Worm (Caenorhabditis elegans) whole organism, L2 larva: Measurements from ENCODE around the gene abhd-5.1.
A peak's percentile ranks its signal among the peaks of the same experiment; 100 is the strongest.

Experiments
- C34F6.9 ChIP-seq: fragments of 150-350 bp; optimal IDR thresholded peaks from 2 replicates; lab custom pipeline; 2014; ENCODE audit warnings: missing biosample characterization, missing genetic modification characterization
- F13H6.1 ChIP-seq: sonication (generic microtip); optimal IDR thresholded peaks from 2 replicates; lab custom pipeline; 2016; ENCODE audit warnings: missing genetic modification characterization, missing compliant biosample characterization
- R02D3.7 ChIP-seq: fragments of 150-350 bp; optimal IDR thresholded peaks from 2 replicates; lab custom pipeline; 2014; ENCODE audit warnings: missing biosample characterization, missing genetic modification characterization
- Y55F3AM.14 ChIP-seq: fragments of 200-800 bp; sonication (Bioruptor generic); optimal IDR thresholded peaks from 2 replicates; lab custom pipeline; 2018; ENCODE audit warnings: mild to moderate bottlenecking, missing genetic modification characterization, missing compliant biosample characterization
- ZK546.5 ChIP-seq: sonication (generic microtip); optimal IDR thresholded peaks from 2 replicates; lab custom pipeline; 2017; ENCODE audit warnings: missing biosample characterization, missing genetic modification characterization
- alr-1 ChIP-seq: fragments of 150-350 bp; optimal IDR thresholded peaks from 2 replicates; lab custom pipeline; 2014; ENCODE audit warnings: missing biosample characterization, missing genetic modification characterization
- aly-2 ChIP-seq: fragments of 150-350 bp; optimal IDR thresholded peaks from 2 replicates; lab custom pipeline; 2014; ENCODE audit warnings: missing biosample characterization, missing genetic modification characterization
- ama-1 ChIP-seq: fragments of 150-350 bp; optimal IDR thresholded peaks from 2 replicates; lab custom pipeline; 2018; ENCODE audit warnings: inconsistent platforms
- blmp-1 ChIP-seq: sonication (generic microtip); optimal IDR thresholded peaks from 2 replicates; lab custom pipeline; 2017; ENCODE audit warnings: missing genetic modification characterization, mild to moderate bottlenecking, missing compliant biosample characterization, antibody characterized with exemption, moderate library complexity; ENCODE audit not compliant: insufficient read depth
- ceh-16 ChIP-seq: fragments of 150-350 bp; optimal IDR thresholded peaks from 2 replicates; lab custom pipeline; 2014; ENCODE audit warnings: missing biosample characterization, missing genetic modification characterization
- ceh-82 ChIP-seq: fragments of 150-350 bp; optimal IDR thresholded peaks from 2 replicates; lab custom pipeline; 2014; ENCODE audit warnings: missing biosample characterization, missing genetic modification characterization
- crh-2 ChIP-seq: sonication (generic microtip); optimal IDR thresholded peaks from 2 replicates; lab custom pipeline; 2017; ENCODE audit warnings: missing biosample characterization, missing genetic modification characterization
- dmd-4 ChIP-seq: sonication (generic microtip); optimal IDR thresholded peaks from 2 replicates; lab custom pipeline; 2017; ENCODE audit warnings: missing biosample characterization, missing genetic modification characterization
- egl-27 ChIP-seq: sonication (generic microtip); optimal IDR thresholded peaks from 3 replicates; lab custom pipeline; 2017; ENCODE audit warnings: missing biosample characterization, missing genetic modification reagents, missing genetic modification characterization
- elt-1 ChIP-seq: fragments of 150-350 bp; optimal IDR thresholded peaks from 2 replicates; lab custom pipeline; 2014; ENCODE audit warnings: missing biosample characterization, missing genetic modification characterization
- elt-3 ChIP-seq: sonication (generic microtip); optimal IDR thresholded peaks from 2 replicates; lab custom pipeline; 2017; ENCODE audit warnings: missing biosample characterization, missing genetic modification characterization
- fos-1 ChIP-seq: fragments of 150-350 bp; optimal IDR thresholded peaks from 2 replicates; lab custom pipeline; 2014; ENCODE audit warnings: missing biosample characterization, missing genetic modification characterization
- gmeb-1 ChIP-seq: fragments of 150-350 bp; optimal IDR thresholded peaks from 2 replicates; lab custom pipeline; 2014; ENCODE audit warnings: missing biosample characterization, missing genetic modification characterization
- lin-11 ChIP-seq: fragments of 150-350 bp; sonication (generic microtip); optimal IDR thresholded peaks from 2 replicates; lab custom pipeline; 2014; ENCODE audit warnings: missing biosample characterization, missing genetic modification characterization, inconsistent platforms, mixed read lengths
- lin-13 ChIP-seq: fragments of 150-350 bp; optimal IDR thresholded peaks from 2 replicates; lab custom pipeline; 2014; ENCODE audit warnings: missing biosample characterization, missing genetic modification reagents, missing genetic modification characterization
- lin-39 ChIP-seq: fragments of 150-350 bp; optimal IDR thresholded peaks from 2 replicates; lab custom pipeline; 2014; ENCODE audit warnings: missing biosample characterization, missing genetic modification reagents, missing genetic modification characterization
- lsy-2 ChIP-seq, 2 experiments: fragments of 150-350 bp in 1 of 2; sonication (generic microtip) in 1 of 2; optimal IDR thresholded peaks; 2 replicates each; lab custom pipeline; 2014 to 2017; ENCODE audit warnings: missing biosample characterization in 2 of 2, missing genetic modification characterization in 2 of 2
- mbf-1 ChIP-seq: sonication (generic microtip); optimal IDR thresholded peaks from 2 replicates; lab custom pipeline; 2017; ENCODE audit warnings: missing biosample characterization, missing genetic modification characterization
- mdl-1 ChIP-seq, 2 experiments: fragments of 150-350 bp in 1 of 2; sonication (generic microtip) in 1 of 2; optimal IDR thresholded peaks; 2 replicates each; lab custom pipeline; 2017; ENCODE audit warnings: missing biosample characterization in 2 of 2, missing genetic modification characterization in 2 of 2
- nhr-10 ChIP-seq: sonication (generic microtip); optimal IDR thresholded peaks from 2 replicates; lab custom pipeline; 2017; ENCODE audit warnings: missing biosample characterization, missing genetic modification characterization
- nhr-11 ChIP-seq: fragments of 150-350 bp; optimal IDR thresholded peaks from 2 replicates; lab custom pipeline; 2014; ENCODE audit warnings: missing biosample characterization, missing genetic modification characterization
- nhr-12 ChIP-seq: fragments of 150-350 bp; optimal IDR thresholded peaks from 2 replicates; lab custom pipeline; 2014; ENCODE audit warnings: missing biosample characterization, missing genetic modification characterization
- nhr-129 ChIP-seq: fragments of 150-350 bp; optimal IDR thresholded peaks from 2 replicates; lab custom pipeline; 2014; ENCODE audit warnings: missing biosample characterization, missing genetic modification characterization
- nhr-21 ChIP-seq: fragments of 150-350 bp; optimal IDR thresholded peaks from 2 replicates; lab custom pipeline; 2014; ENCODE audit warnings: missing biosample characterization, missing genetic modification characterization
- nhr-23 ChIP-seq: fragments of 150-350 bp; optimal IDR thresholded peaks from 2 replicates; lab custom pipeline; 2014; ENCODE audit warnings: missing biosample characterization, missing genetic modification reagents, missing genetic modification characterization
- nhr-237 ChIP-seq: fragments of 150-350 bp; optimal IDR thresholded peaks from 2 replicates; lab custom pipeline; 2014; ENCODE audit warnings: missing biosample characterization, missing genetic modification characterization
- nhr-25 ChIP-seq: fragments of 150-350 bp; sonication (generic microtip); optimal IDR thresholded peaks from 3 replicates; lab custom pipeline; 2014; ENCODE audit warnings: missing biosample characterization, missing genetic modification characterization
- nhr-6 ChIP-seq: fragments of 150-350 bp; optimal IDR thresholded peaks from 2 replicates; lab custom pipeline; 2014; ENCODE audit warnings: missing biosample characterization, missing genetic modification characterization
- nhr-77 ChIP-seq: fragments of 150-350 bp; optimal IDR thresholded peaks from 2 replicates; lab custom pipeline; 2014; ENCODE audit warnings: missing biosample characterization, missing genetic modification characterization
- peb-1 ChIP-seq: fragments of 150-350 bp; optimal IDR thresholded peaks from 2 replicates; lab custom pipeline; 2014; ENCODE audit warnings: missing biosample characterization, missing genetic modification characterization
- sem-4 ChIP-seq: fragments of 150-350 bp; optimal IDR thresholded peaks from 2 replicates; lab custom pipeline; 2014; ENCODE audit warnings: missing biosample characterization, missing genetic modification reagents, missing genetic modification characterization
- skn-1 ChIP-seq: sonication (generic microtip); optimal IDR thresholded peaks from 2 replicates; lab custom pipeline; 2017; ENCODE audit warnings: missing biosample characterization, missing genetic modification characterization
- sma-3 ChIP-seq: sonication (generic microtip); optimal IDR thresholded peaks from 2 replicates; lab custom pipeline; 2016; ENCODE audit warnings: missing genetic modification reagents, missing genetic modification characterization, missing compliant biosample characterization
- sma-9 ChIP-seq, 2 experiments: fragments of 150-350 bp in 1 of 2; sonication (generic microtip) in 1 of 2; optimal IDR thresholded peaks; 2 replicates each; lab custom pipeline; 2014 to 2016; ENCODE audit warnings: missing genetic modification characterization in 2 of 2, mild to moderate bottlenecking in 1 of 2, missing biosample characterization in 1 of 2, missing compliant biosample characterization in 1 of 2, missing genetic modification reagents in 1 of 2, moderate library complexity in 1 of 2
- snpc-4 ChIP-seq: fragments of 150-350 bp; optimal IDR thresholded peaks from 2 replicates; lab custom pipeline; 2014; ENCODE audit warnings: missing biosample characterization, missing genetic modification characterization
- unc-39 ChIP-seq: fragments of 150-350 bp; optimal IDR thresholded peaks from 2 replicates; lab custom pipeline; 2014; ENCODE audit warnings: missing biosample characterization, missing genetic modification characterization
- unc-55 ChIP-seq: fragments of 150-350 bp; sonication (generic microtip); optimal IDR thresholded peaks from 3 replicates; lab custom pipeline; 2014; ENCODE audit warnings: missing biosample characterization, missing genetic modification reagents, missing genetic modification characterization
- unc-62 ChIP-seq: fragments of 150-350 bp; optimal IDR thresholded peaks from 2 replicates; lab custom pipeline; 2014; ENCODE audit warnings: missing biosample characterization, missing genetic modification reagents, missing genetic modification characterization
- zag-1 ChIP-seq: fragments of 150-350 bp; optimal IDR thresholded peaks from 2 replicates; lab custom pipeline; 2014; ENCODE audit warnings: missing biosample characterization, missing genetic modification characterization
- ztf-1 ChIP-seq: fragments of 200-800 bp; sonication (Bioruptor generic); conservative IDR thresholded peaks from 2 replicates; pipeline ENCODE4 v1.3.6; 2022; ENCODE audit warnings: missing genetic modification characterization, missing compliant biosample characterization
- ztf-11 ChIP-seq: sonication (generic microtip); optimal IDR thresholded peaks from 2 replicates; lab custom pipeline; 2017; ENCODE audit warnings: missing biosample characterization, missing genetic modification characterization
- ztf-4 ChIP-seq: fragments of 150-350 bp; optimal IDR thresholded peaks from 2 replicates; lab custom pipeline; 2014; ENCODE audit warnings: missing biosample characterization, missing genetic modification characterization

The abhd-5.1 gene

DNA sequence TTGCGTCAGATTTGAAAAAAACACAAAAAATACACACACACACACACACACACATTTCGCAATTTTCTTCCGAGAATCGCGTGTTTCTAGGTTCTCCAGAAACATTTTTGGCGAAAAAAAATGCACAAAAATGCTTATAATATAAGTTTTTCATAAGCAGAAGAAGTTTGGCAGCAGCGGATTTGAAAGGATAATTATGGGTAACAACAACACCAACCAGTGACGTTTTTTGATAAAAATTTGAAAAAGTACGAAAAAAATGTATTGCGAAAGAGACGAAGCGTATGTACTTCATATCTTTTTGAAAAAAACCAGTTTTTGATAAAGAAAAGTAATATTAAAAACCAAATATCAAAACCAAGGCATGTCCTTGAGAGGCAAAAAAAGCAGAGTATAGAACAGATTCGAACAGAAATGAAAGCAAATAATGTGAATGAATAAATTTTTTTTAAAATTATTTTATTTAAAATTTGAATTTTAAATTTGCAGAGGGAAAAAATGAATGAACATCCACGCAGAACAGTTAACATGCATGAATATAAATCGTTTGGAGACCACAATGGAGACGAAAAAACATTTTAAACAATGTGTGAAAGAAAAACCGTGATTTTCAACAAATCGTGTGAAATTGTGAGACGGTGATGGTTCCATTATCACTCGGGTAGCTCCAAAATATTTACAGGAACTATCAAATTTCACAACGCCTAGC, 23.6 kb upstream of the abhd-5.1 start:
- TF ChIP-seq gmeb-1 (tag; lab: Kevin White, UChicago) (peak; percentile 29), unc-55 (GFP tag; lab: Kevin White, UChicago) (peak; percentile 25), ztf-4 (tag; lab: Kevin White, UChicago) (peak; percentile 95), ztf-11 (tag; lab: Kevin White, UChicago) (no peak), lin-13 (peak; percentile 64), aly-2 (no peak), lsy-2 (tag; optimal IDR thresholded peaks at IDR 0.05; lab: Kevin White, UChicago) (peak in 1 of 2 experiments; percentile 30), nhr-129 (tag; lab: Kevin White, UChicago) (peak; percentile 56), fos-1 (no peak), ama-1 (lab: Kevin White, UChicago) (peak; percentile 54), crh-2 (tag; lab: Kevin White, UChicago) (peak; percentile 33), sma-3 (GFP tag; lab: Kevin White, UChicago) (peak; percentile 7), Y55F3AM.14 (GFP tag; lab: Kevin White, UChicago) (peak; percentile 92), nhr-6 (no peak), mbf-1 (tag; lab: Kevin White, UChicago) (no peak), C34F6.9 (tag; lab: Kevin White, UChicago) (peak; percentile 47), nhr-25 (tag; lab: Kevin White, UChicago) (peak; percentile 51)

DNA sequence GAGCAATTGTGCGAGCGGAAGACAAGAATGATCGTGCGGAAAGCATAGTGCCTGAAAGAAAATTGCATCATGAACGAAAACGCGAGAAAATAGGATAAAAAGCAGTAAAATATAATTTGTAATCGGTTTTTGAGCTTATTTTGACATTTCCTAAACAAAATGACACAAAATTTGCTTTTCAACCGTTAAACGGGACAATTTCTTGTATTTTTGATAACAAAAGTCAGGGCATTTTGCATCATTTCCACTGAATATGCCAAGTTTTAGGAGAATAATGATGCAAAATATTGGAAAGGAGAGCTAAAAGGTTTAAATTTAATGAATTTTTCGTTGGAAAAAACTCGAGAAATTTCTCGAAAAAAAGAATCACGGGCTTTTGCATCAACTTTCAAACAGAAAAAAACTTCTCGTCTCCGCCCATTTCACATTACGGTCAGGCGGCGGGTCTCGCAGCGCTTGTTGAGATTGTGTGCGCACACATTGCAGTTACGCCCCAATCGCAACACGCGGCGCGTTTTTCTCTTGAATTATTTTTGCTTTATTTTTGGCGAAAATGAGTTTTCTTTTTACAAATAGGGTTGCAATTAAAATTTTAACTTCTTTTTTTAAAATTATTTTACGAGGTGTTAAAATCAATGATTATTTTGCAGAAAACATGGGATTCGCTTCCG, 20.6 kb upstream of the abhd-5.1 start, which contains the start of the genes hsp-6 and C37H5.5:
TSS of gene hsp-6 (minus strand) at position 51 of the 671 bp plus-strand sequence.
TSS of gene C37H5.5 (plus strand) at position 651 of the 671 bp plus-strand sequence.
- TF ChIP-seq F13H6.1 (peak; percentile 82), nhr-11 (tag; lab: Kevin White, UChicago) (no peak), ZK546.5 (no peak), R02D3.7 (tag; lab: Kevin White, UChicago) (no peak), nhr-12 (tag; lab: Kevin White, UChicago) (no peak), crh-2 (tag; lab: Kevin White, UChicago) (peak; percentile 88), fos-1 (peak; percentile 70), nhr-10 (tag; lab: Kevin White, UChicago) (no peak), nhr-23 (tag; lab: Kevin White, UChicago) (no peak), ztf-4 (tag; lab: Kevin White, UChicago) (peak; percentile 75), sem-4 (tag; lab: Kevin White, UChicago) (no peak), gmeb-1 (tag; lab: Kevin White, UChicago) (peak; percentile 79), nhr-21 (peak; percentile 49), elt-3 (no peak), alr-1 (tag; lab: Kevin White, UChicago) (no peak), unc-39 (tag; lab: Kevin White, UChicago) (no peak), C34F6.9 (tag; lab: Kevin White, UChicago) (peak; percentile 70), egl-27 (no peak), elt-1 (tag; lab: Kevin White, UChicago) (no peak), nhr-77 (no peak), mdl-1 (tag; optimal IDR thresholded peaks at IDR 0.05; lab: Kevin White, UChicago) (peak in 1 of 2 experiments; percentile 10), zag-1 (tag; lab: Kevin White, UChicago) (peak; percentile 49), snpc-4 (tag; lab: Kevin White, UChicago) (peak; percentile 39), nhr-6 (no peak), blmp-1 (tag; lab: Kevin White, UChicago) (peak; percentile 36), lin-13 (peak; percentile 80), ztf-11 (tag; lab: Kevin White, UChicago) (no peak), unc-62 (no peak), sma-3 (GFP tag; lab: Kevin White, UChicago) (peak; percentile 84), nhr-237 (tag; lab: Kevin White, UChicago) (no peak), nhr-25 (tag; lab: Kevin White, UChicago) (peak; percentile 68), unc-55 (GFP tag; lab: Kevin White, UChicago) (peak; percentile 96), peb-1 (tag; lab: Kevin White, UChicago) (no peak), sma-9 (GFP tag; optimal IDR thresholded peaks at IDR 0.05; lab: Kevin White, UChicago) (peak; percentile 82), sma-9 (tag; optimal IDR thresholded peaks at IDR 0.05; lab: Kevin White, UChicago) (no peak), nhr-129 (tag; lab: Kevin White, UChicago) (peak; percentile 78), dmd-4 (tag; lab: Kevin White, UChicago) (no peak), lsy-2 (tag; optimal IDR thresholded peaks at IDR 0.05; lab: Kevin White, UChicago) (peak; percentile 42 to 92), mbf-1 (tag; lab: Kevin White, UChicago) (no peak), lin-11 (tag; lab: Kevin White, UChicago) (peak; percentile 89), ama-1 (lab: Kevin White, UChicago) (peak; percentile 31), ceh-16 (tag; lab: Kevin White, UChicago) (peak; percentile 61), ztf-1 (GFP tag; lab: Robert Waterston, UW) (no peak), lin-39 (tag; lab: Kevin White, UChicago) (no peak), skn-1 (no peak), ceh-82 (tag; lab: Kevin White, UChicago) (peak; percentile 76), Y55F3AM.14 (GFP tag; lab: Kevin White, UChicago) (peak; percentile 59)
